Worm (Caenorhabditis elegans): ENCODE results near the gene C16C8.4.

- TF ChIP-seq flt-1 (GFP tag; IDR thresholded peaks at IDR 0.05): no peak
- TF ChIP-seq ref-1 (GFP tag; conservative IDR thresholded peaks at IDR 0.05): no peak
- TF ChIP-seq med-1 (GFP tag; optimal IDR thresholded peaks at IDR 0.05; ENCODE audit: insufficient read depth): no peak
Measured at ce11 chrII:3473744-3474143, 29.6 kb upstream of the C16C8.4 start, which contains the start of gene sdz-32.
